Fruit fly (Drosophila melanogaster) whole organism, prepupa: Measurements from ENCODE around the gene CG13024.

Experiments
- Blimp-1 ChIP-seq: fragments of 200-800 bp; sonication (Bioruptor generic); optimal IDR thresholded peaks from 3 replicates; lab custom pipeline; 2017; ENCODE audit warnings: missing biosample characterization, missing genetic modification characterization, mild to moderate bottlenecking, moderate library complexity, missing genetic modification reagents
- CG10669 ChIP-seq: fragments of 200-800 bp; sonication (Bioruptor generic); optimal IDR thresholded peaks from 3 replicates; lab custom pipeline; 2018; ENCODE audit warnings: missing biosample characterization, mild to moderate bottlenecking, missing genetic modification characterization, moderate library complexity
- CG11294 ChIP-seq: fragments of 200-800 bp; sonication (Bioruptor generic); IDR thresholded peaks from 2 replicates; pipeline ENCODE4 v1.3.6; 2022; ENCODE audit warnings: missing biosample characterization, missing genetic modification characterization
- CG11762 ChIP-seq: fragments of 200-800 bp; sonication (Bioruptor generic); optimal IDR thresholded peaks from 3 replicates; lab custom pipeline; 2016; ENCODE audit warnings: missing biosample characterization, missing genetic modification characterization; ENCODE audit not compliant: insufficient read depth
- CG15336 ChIP-seq: fragments of 200-800 bp; sonication (Bioruptor generic); IDR thresholded peaks from 2 replicates; pipeline ENCODE4 v1.3.6; 2022; ENCODE audit warnings: missing biosample characterization, missing genetic modification characterization
- CG16779 ChIP-seq: fragments of 200-800 bp; sonication (Bioruptor generic); optimal IDR thresholded peaks from 3 replicates; lab custom pipeline; 2017; ENCODE audit warnings: missing biosample characterization, mild to moderate bottlenecking, missing genetic modification characterization
- CG3032 ChIP-seq: fragments of 200-800 bp; optimal IDR thresholded peaks from 2 replicates; lab custom pipeline; 2019; ENCODE audit warnings: missing biosample characterization, mild to moderate bottlenecking, missing genetic modification characterization, moderate library complexity
- CG31627 ChIP-seq: fragments of 200-800 bp; sonication (Bioruptor generic); optimal IDR thresholded peaks from 3 replicates; lab custom pipeline; 2016; ENCODE audit warnings: missing biosample characterization, missing genetic modification characterization
- CG32006 ChIP-seq: fragments of 200-800 bp; sonication (Bioruptor generic); optimal IDR thresholded peaks from 3 replicates; lab custom pipeline; 2017; ENCODE audit warnings: missing biosample characterization, mild to moderate bottlenecking, missing genetic modification characterization
- CG6163 ChIP-seq: fragments of 200-800 bp; sonication (Bioruptor generic); IDR thresholded peaks from 3 replicates; pipeline ENCODE4 v1.3.6; 2022; ENCODE audit warnings: missing biosample characterization, missing genetic modification characterization
- CG6792 ChIP-seq: fragments of 200-800 bp; sonication (Bioruptor generic); optimal IDR thresholded peaks from 3 replicates; lab custom pipeline; 2016; ENCODE audit warnings: missing biosample characterization, missing genetic modification characterization
- CG6854 ChIP-seq: fragments of 200-800 bp; sonication (Bioruptor generic); optimal IDR thresholded peaks from 2 replicates; lab custom pipeline; 2017; ENCODE audit warnings: missing biosample characterization, mild to moderate bottlenecking, missing genetic modification characterization
- CG8119 ChIP-seq: fragments of 200-800 bp; sonication (Bioruptor generic); IDR thresholded peaks from 3 replicates; pipeline ENCODE4 v1.3.6; 2022; ENCODE audit warnings: missing biosample characterization, missing genetic modification characterization
- CG8319 ChIP-seq: fragments of 200-800 bp; sonication (Bioruptor generic); optimal IDR thresholded peaks from 3 replicates; lab custom pipeline; 2016; ENCODE audit warnings: missing biosample characterization, missing genetic modification characterization
- CG8632 ChIP-seq: fragments of 200-800 bp; sonication (Bioruptor generic); optimal IDR thresholded peaks from 3 replicates; lab custom pipeline; 2016; ENCODE audit warnings: missing biosample characterization, missing genetic modification characterization
- CG9139 ChIP-seq: fragments of 200-800 bp; sonication (Bioruptor generic); optimal IDR thresholded peaks from 3 replicates; lab custom pipeline; 2017; ENCODE audit warnings: missing biosample characterization, mild to moderate bottlenecking, missing genetic modification characterization
- Eip75B ChIP-seq: fragments of 200-800 bp; sonication (Bioruptor generic); optimal IDR thresholded peaks from 3 replicates; lab custom pipeline; 2016; ENCODE audit warnings: missing biosample characterization, missing genetic modification characterization
- Eip78C ChIP-seq: fragments of 200-800 bp; sonication (Bioruptor generic); peaks from one replicate; lab custom pipeline; 2016; ENCODE audit warnings: missing biosample characterization, missing genetic modification characterization
- Eip93F ChIP-seq: fragments of 200-800 bp; sonication (Bioruptor generic); optimal IDR thresholded peaks from 2 replicates; lab custom pipeline; 2016; ENCODE audit warnings: missing biosample characterization, mild to moderate bottlenecking, missing genetic modification characterization
- Hr4 ChIP-seq: fragments of 200-800 bp; sonication (Bioruptor generic); optimal IDR thresholded peaks from 3 replicates; lab custom pipeline; 2016; ENCODE audit warnings: missing biosample characterization, missing genetic modification characterization
- Lpt ChIP-seq: fragments of 200-800 bp; sonication (Bioruptor generic); optimal IDR thresholded peaks from 3 replicates; lab custom pipeline; 2016; ENCODE audit warnings: missing biosample characterization, missing genetic modification characterization
- OdsH ChIP-seq: fragments of 200-800 bp; sonication (Bioruptor generic); optimal IDR thresholded peaks from 3 replicates; lab custom pipeline; 2016; ENCODE audit warnings: missing biosample characterization, missing genetic modification characterization
- Smox ChIP-seq: fragments of 200-800 bp; sonication (Bioruptor generic); optimal IDR thresholded peaks from 3 replicates; lab custom pipeline; 2016; ENCODE audit warnings: missing biosample characterization, missing genetic modification characterization
- Sox14 ChIP-seq: fragments of 200-800 bp; sonication (Bioruptor generic); optimal IDR thresholded peaks from 3 replicates; lab custom pipeline; 2016; ENCODE audit warnings: missing biosample characterization, missing genetic modification characterization
- Sox15 ChIP-seq: fragments of 200-800 bp; sonication (Bioruptor generic); optimal IDR thresholded peaks from 3 replicates; lab custom pipeline; 2016; ENCODE audit warnings: missing biosample characterization, missing genetic modification characterization
- achi ChIP-seq: fragments of 200-800 bp; sonication (Bioruptor generic); optimal IDR thresholded peaks from 3 replicates; lab custom pipeline; 2016; ENCODE audit warnings: missing biosample characterization, missing genetic modification characterization
- dac ChIP-seq: fragments of 200-800 bp; sonication (Bioruptor generic); optimal IDR thresholded peaks from 2 replicates; lab custom pipeline; 2017; ENCODE audit warnings: missing biosample characterization, mild to moderate bottlenecking, missing genetic modification characterization
- dsx ChIP-seq: fragments of 200-800 bp; optimal IDR thresholded peaks from 3 replicates; lab custom pipeline; 2019; ENCODE audit warnings: missing biosample characterization, mild to moderate bottlenecking, missing genetic modification characterization, moderate library complexity; ENCODE audit not compliant: poor library complexity, severe bottlenecking
- eg ChIP-seq: fragments of 200-800 bp; sonication (Bioruptor generic); IDR thresholded peaks from 3 replicates; pipeline ENCODE4 v1.3.6; 2022; ENCODE audit warnings: missing biosample characterization, missing genetic modification characterization
- esn ChIP-seq: fragments of 200-800 bp; sonication (Bioruptor generic); optimal IDR thresholded peaks from 2 replicates; lab custom pipeline; 2016; ENCODE audit warnings: missing biosample characterization, mild to moderate bottlenecking, missing genetic modification characterization, moderate library complexity
- fd59A ChIP-seq: fragments of 200-800 bp; sonication (Bioruptor generic); optimal IDR thresholded peaks from 2 replicates; lab custom pipeline; 2017; ENCODE audit warnings: missing biosample characterization, mild to moderate bottlenecking, missing genetic modification characterization, missing genetic modification reagents
- fkh ChIP-seq: fragments of 200-800 bp; sonication (Bioruptor generic); optimal IDR thresholded peaks from 3 replicates; lab custom pipeline; 2017; ENCODE audit warnings: missing biosample characterization, mild to moderate bottlenecking, missing genetic modification characterization, moderate library complexity
- lz ChIP-seq: fragments of 200-800 bp; sonication (Bioruptor generic); optimal IDR thresholded peaks from 3 replicates; lab custom pipeline; 2016; ENCODE audit warnings: missing biosample characterization, missing genetic modification characterization
- net ChIP-seq: fragments of 200-800 bp; sonication (Bioruptor generic); optimal IDR thresholded peaks from 3 replicates; lab custom pipeline; 2016; ENCODE audit warnings: missing biosample characterization, missing genetic modification characterization
- pdm3 ChIP-seq: fragments of 200-800 bp; sonication (Bioruptor generic); optimal IDR thresholded peaks from 3 replicates; lab custom pipeline; 2016; ENCODE audit warnings: missing biosample characterization, missing genetic modification characterization
- salr ChIP-seq, 2 experiments: fragments of 200-800 bp; sonication (Bioruptor generic); optimal IDR thresholded peaks; 3 replicates each; lab custom pipeline; 2016 to 2018; ENCODE audit warnings: missing biosample characterization in 2 of 2, missing genetic modification characterization in 2 of 2, mild to moderate bottlenecking in 1 of 2
- ss ChIP-seq, 2 experiments: fragments of 200-800 bp; sonication (Bioruptor generic); optimal IDR thresholded peaks; 2 replicates in 1 of 2; 3 replicates in 1 of 2; lab custom pipeline; 2017 to 2018; ENCODE audit warnings: mild to moderate bottlenecking in 2 of 2, missing biosample characterization in 2 of 2, missing genetic modification characterization in 2 of 2, moderate library complexity in 1 of 2
- svp ChIP-seq: fragments of 200-800 bp; sonication (Bioruptor generic); peaks from one replicate; lab custom pipeline; 2016; ENCODE audit warnings: missing biosample characterization, missing genetic modification characterization
- topi ChIP-seq: fragments of 200-800 bp; sonication (Bioruptor generic); optimal IDR thresholded peaks from 3 replicates; lab custom pipeline; 2016; ENCODE audit warnings: missing biosample characterization, missing genetic modification characterization

CG13024 gene

DNA sequence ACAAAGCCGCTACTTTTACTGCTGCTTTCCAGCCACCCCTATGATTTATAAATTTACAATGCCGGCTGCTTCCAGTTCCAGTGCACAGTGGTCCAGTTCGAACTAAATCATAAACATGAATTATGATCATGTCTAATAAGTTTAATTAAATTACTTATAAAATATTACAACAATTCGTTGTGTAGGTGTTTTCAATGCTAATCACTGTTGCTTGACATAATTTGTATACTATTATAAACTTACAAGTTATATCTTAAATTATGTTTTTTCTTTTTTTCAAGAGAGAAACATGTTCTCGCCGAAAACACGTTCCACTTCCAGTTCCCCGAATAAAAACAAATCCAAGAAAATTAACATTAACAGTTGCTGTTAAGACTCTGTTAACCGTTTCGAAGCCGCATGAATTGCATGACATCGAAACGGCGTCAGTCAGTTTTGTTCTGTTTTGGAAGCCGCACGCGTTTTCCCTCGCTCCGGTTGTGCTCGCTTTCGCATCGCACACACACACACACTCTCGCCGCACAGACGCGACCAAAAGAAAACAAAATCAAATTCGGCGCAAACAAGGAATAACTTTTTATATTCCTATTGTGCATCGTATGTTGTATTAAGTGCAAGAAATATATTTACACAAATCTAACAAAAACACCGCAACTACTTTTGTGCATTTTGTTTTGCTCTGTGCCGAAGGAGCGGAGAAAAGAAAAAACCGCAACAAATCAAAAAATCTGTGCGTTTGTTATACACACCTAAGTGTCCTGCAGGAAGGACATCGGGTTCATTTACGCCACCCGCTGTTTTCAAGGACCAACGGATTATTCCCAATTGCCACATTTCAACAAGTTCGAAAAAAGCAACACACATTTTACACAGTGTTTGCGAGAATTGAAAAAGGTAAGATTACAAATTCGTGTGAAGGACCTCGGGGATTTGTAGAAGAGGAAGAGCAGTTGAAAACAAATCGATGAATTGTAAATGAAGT is 62.9 kb downstream of the CG13024 start, which contains the start of gene Nrt (continued):
- TF ChIP-seq Smox (GFP tag; lab: Kevin White, UChicago) (peak; percentile 53), fkh (GFP tag; lab: Kevin White, UChicago) (peak; percentile 50), CG6854 (peak; percentile 43), CG10669 (peak; percentile 52), Hr4 (peak; percentile 60), esn (GFP tag; lab: Kevin White, UChicago) (peak; percentile 66), CG9139 (GFP tag; lab: Kevin White, UChicago) (peak; percentile 62), CG6163 (GFP tag; lab: Robert Waterston, UW) (peak; percentile 63; the same call in 2 of the 3 replicates), Eip93F (GFP tag; lab: Kevin White, UChicago) (no peak), CG11294 (0 out of 2 replicates have a peak, but pooled peaks have one; percentile 7), CG8319 (no peak), Eip75B (peak; percentile 27), fd59A (GFP tag; lab: Kevin White, UChicago) (no peak), CG11762 (peak; percentile 8), CG8119 (GFP tag; lab: Robert Waterston, UW) (peak; percentile 82), Blimp-1 (GFP tag; lab: Kevin White, UChicago) (no peak), CG32006 (GFP tag; lab: Kevin White, UChicago) (peak; percentile 61), Sox15 (GFP tag; lab: Kevin White, UChicago) (no peak), net (GFP tag; lab: Kevin White, UChicago) (peak; percentile 61), eg (peak; percentile 58; the same call in 1 of the 3 replicates), CG8632 (GFP tag; lab: Kevin White, UChicago) (peak; percentile 48), dsx (peak; percentile 70), svp (GFP tag; lab: Kevin White, UChicago) (no peak), CG16779 (tag; lab: Kevin White, UChicago) (peak; percentile 43), lz (GFP tag; lab: Kevin White, UChicago) (peak; percentile 17), dac (GFP tag; lab: Kevin White, UChicago) (no peak), achi (GFP tag; lab: Kevin White, UChicago) (peak; percentile 58), CG15336 (peak; percentile 75), OdsH (GFP tag; lab: Kevin White, UChicago) (peak; percentile 55), Eip78C (GFP tag; lab: Kevin White, UChicago) (peak; percentile 93), salr (GFP tag; optimal IDR thresholded peaks at IDR 0.05; lab: Kevin White, UChicago) (peak in 1 of 2 experiments; percentile 68), Lpt (GFP tag; lab: Kevin White, UChicago) (peak; percentile 53), CG3032 (tag; lab: Kevin White, UChicago) (peak; percentile 50), Sox14 (GFP tag; lab: Kevin White, UChicago) (no peak), pdm3 (GFP tag; lab: Kevin White, UChicago) (peak; percentile 47), ss (GFP tag; optimal IDR thresholded peaks at IDR 0.05; lab: Kevin White, UChicago) (peak; percentile 67 to 77), topi (GFP tag; lab: Kevin White, UChicago) (peak; percentile 25), CG31627 (GFP tag; lab: Kevin White, UChicago) (no peak), CG6792 (GFP tag; lab: Kevin White, UChicago) (peak; percentile 8)
- TF ChIP-seq, all 60 proteins: peak for 45
